Worm (Caenorhabditis elegans) whole organism, early embryonic: ENCODE measurements around the gene frm-7.

ENCODE experiments used
- B0310.2 ChIP-seq: sonication (generic microtip); optimal IDR thresholded peaks from 2 replicates; lab custom pipeline; 2016; ENCODE audit warnings: mild to moderate bottlenecking, missing genetic modification characterization, missing compliant biosample characterization
- F13C5.2 ChIP-seq: sonication (generic microtip); optimal IDR thresholded peaks from 2 replicates; lab custom pipeline; 2017; ENCODE audit warnings: mild to moderate bottlenecking, missing genetic modification characterization, inconsistent platforms, missing compliant biosample characterization
- aly-1 ChIP-seq: sonication (generic microtip); optimal IDR thresholded peaks from 2 replicates; lab custom pipeline; 2016; ENCODE audit warnings: missing genetic modification characterization, missing compliant biosample characterization
- ama-1 ChIP-seq: fragments of 150-350 bp; optimal IDR thresholded peaks from 2 replicates; lab custom pipeline; 2014
- ceh-13 ChIP-seq: fragments of 200-800 bp; sonication (Bioruptor generic); optimal IDR thresholded peaks from 2 replicates; lab custom pipeline; 2018; ENCODE audit warnings: mild to moderate bottlenecking, missing genetic modification characterization, missing compliant biosample characterization
- ceh-36 ChIP-seq: sonication (generic microtip); optimal IDR thresholded peaks from 2 replicates; lab custom pipeline; 2016; ENCODE audit warnings: missing genetic modification characterization, inconsistent platforms, missing compliant biosample characterization
- ets-7 ChIP-seq: sonication (generic microtip); optimal IDR thresholded peaks from 2 replicates; lab custom pipeline; 2016; ENCODE audit warnings: missing genotype, missing genetic modification characterization, missing compliant biosample characterization
- flt-1 ChIP-seq: fragments of 200-800 bp; sonication (Bioruptor generic); IDR thresholded peaks from 2 replicates; pipeline ENCODE4 v1.3.6; 2022; ENCODE audit warnings: missing genetic modification characterization, missing compliant biosample characterization
- hmbx-1 ChIP-seq: sonication (generic microtip); optimal IDR thresholded peaks from 2 replicates; lab custom pipeline; 2016; ENCODE audit warnings: mild to moderate bottlenecking, missing genetic modification characterization, missing compliant biosample characterization
- hmg-4 ChIP-seq: fragments of 200-800 bp; sonication (Bioruptor generic); optimal IDR thresholded peaks from 2 replicates; lab custom pipeline; 2018; ENCODE audit warnings: mild to moderate bottlenecking, missing genetic modification characterization, missing compliant biosample characterization
- hnd-1 ChIP-seq: sonication (generic microtip); optimal IDR thresholded peaks from 2 replicates; lab custom pipeline; 2016; ENCODE audit warnings: missing genetic modification characterization, missing compliant biosample characterization
- pes-1 ChIP-seq: fragments of 200-800 bp; sonication (Bioruptor generic); IDR thresholded peaks from 2 replicates; pipeline ENCODE4 v1.3.6; 2022; ENCODE audit warnings: missing genetic modification reagents, missing genetic modification characterization, missing compliant biosample characterization
- scrt-1 ChIP-seq: fragments of 200-800 bp; sonication (Bioruptor generic); IDR thresholded peaks from 2 replicates; pipeline ENCODE4 v1.3.6; 2022; ENCODE audit warnings: missing genetic modification characterization, missing compliant biosample characterization
- sea-1 ChIP-seq: fragments of 200-800 bp; sonication (Bioruptor generic); conservative IDR thresholded peaks from 2 replicates; pipeline ENCODE4 v1.3.6; 2022; ENCODE audit warnings: missing genetic modification characterization, missing compliant biosample characterization
- tbx-11 ChIP-seq: fragments of 200-800 bp; sonication (Bioruptor generic); IDR thresholded peaks from 2 replicates; pipeline ENCODE4 v1.3.6; 2022; ENCODE audit warnings: missing genetic modification characterization, missing compliant biosample characterization
- tbx-37 ChIP-seq: fragments of 200-800 bp; sonication (Bioruptor generic); conservative IDR thresholded peaks from 2 replicates; pipeline ENCODE4 v1.3.6; 2022; ENCODE audit warnings: missing genetic modification reagents, missing genetic modification characterization, missing compliant biosample characterization
- tra-4 ChIP-seq: sonication (generic microtip); optimal IDR thresholded peaks from 2 replicates; lab custom pipeline; 2017; ENCODE audit warnings: missing genetic modification characterization, missing compliant biosample characterization

Gene frm-7

ce11 chrV:12276946-12277345 is 25.3 kb upstream of the frm-7 start, which contains the start of gene bnc-1:
bnc-1 (minus strand) TSS chrV:12277046.
- TF ChIP-seq B0310.2 (no peak), tbx-37 (no peak)

- TF ChIP-seq hmbx-1 (tag; lab: Kevin White, UChicago) (no peak), ceh-13 (GFP tag; lab: Kevin White, UChicago) (no peak), ceh-36 (peak; percentile 3)
These were observed 20.8 kb upstream of the frm-7 start for ce11 chrV:12281508-12281907.

ce11 chrV:12283187-12283586 is 19.1 kb upstream of the frm-7 start, which contains the start of gene F55C5.10:
F55C5.10 (plus strand) TSS chrV:12283487.
- no peak for TF ChIP-seq aly-1 (tag; lab: Kevin White, UChicago)
- TF ChIP-seq tbx-37, result no peak
- no peak for TF ChIP-seq F13C5.2 (tag; lab: Kevin White, UChicago)
- no peak for TF ChIP-seq ceh-13 (GFP tag; lab: Kevin White, UChicago)
- TF ChIP-seq tra-4 (tag; lab: Kevin White, UChicago), result no peak
- no peak for TF ChIP-seq hmg-4 (GFP tag; lab: Kevin White, UChicago)
- TF ChIP-seq hnd-1 (tag; lab: Kevin White, UChicago), result no peak
- no peak for TF ChIP-seq ets-7
- no peak for TF ChIP-seq tbx-11 (GFP tag; lab: Robert Waterston, UW)
- TF ChIP-seq sea-1, result no peak
- no peak for TF ChIP-seq hmbx-1 (tag; lab: Kevin White, UChicago)
- TF ChIP-seq flt-1 (GFP tag; lab: Robert Waterston, UW), result no peak
- TF ChIP-seq B0310.2, result no peak
- no peak for TF ChIP-seq ama-1 (lab: Kevin White, UChicago)
- no peak for TF ChIP-seq pes-1 (GFP tag; lab: Robert Waterston, UW)
- TF ChIP-seq scrt-1 (GFP tag; lab: Robert Waterston, UW), result no peak
- TF ChIP-seq ceh-36, result no peak

ce11 chrV:12287667-12288066 is 14.6 kb upstream of the frm-7 start:
- TF ChIP-seq hmg-4 (GFP tag; lab: Kevin White, UChicago) (no peak), ceh-13 (GFP tag; lab: Kevin White, UChicago) (no peak), tbx-11 (GFP tag; lab: Robert Waterston, UW) (no peak), scrt-1 (GFP tag; lab: Robert Waterston, UW) (no peak), flt-1 (GFP tag; lab: Robert Waterston, UW) (no peak), tra-4 (tag; lab: Kevin White, UChicago) (no peak), ama-1 (lab: Kevin White, UChicago) (no peak), aly-1 (tag; lab: Kevin White, UChicago) (no peak), ceh-36 (no peak), hmbx-1 (tag; lab: Kevin White, UChicago) (no peak), pes-1 (GFP tag; lab: Robert Waterston, UW) (no peak), sea-1 (no peak)

- TF ChIP-seq hmbx-1 (tag; lab: Kevin White, UChicago), result no peak
- no peak for TF ChIP-seq flt-1 (GFP tag; lab: Robert Waterston, UW)
- no peak for TF ChIP-seq pes-1 (GFP tag; lab: Robert Waterston, UW)
- no peak for TF ChIP-seq tbx-11 (GFP tag; lab: Robert Waterston, UW)
- TF ChIP-seq sea-1, result no peak
- no peak for TF ChIP-seq hmg-4 (GFP tag; lab: Kevin White, UChicago)
- no peak for TF ChIP-seq tbx-37
- TF ChIP-seq F13C5.2 (tag; lab: Kevin White, UChicago), result no peak
- TF ChIP-seq hnd-1 (tag; lab: Kevin White, UChicago), result no peak
These were observed 13.7 kb upstream of the frm-7 start, which contains the start of gene rskd-1 for ce11 chrV:12288577-12288976. rskd-1 (minus strand) TSS chrV:12288615.

ce11 chrV:12291587-12291986 is 10.7 kb upstream of the frm-7 start, which contains the start of the genes srpa-68 and srh-16:
srpa-68 (minus strand) TSS chrV:12291658.
srh-16 (plus strand) TSS chrV:12291861.
- TF ChIP-seq hnd-1 (tag; lab: Kevin White, UChicago) (peak; percentile 39), ets-7 (no peak), hmg-4 (GFP tag; lab: Kevin White, UChicago) (peak; percentile 70), tbx-11 (GFP tag; lab: Robert Waterston, UW) (peak; percentile 42; the same call in 1 of the 2 replicates), flt-1 (GFP tag; lab: Robert Waterston, UW) (peak; percentile 74), ceh-13 (GFP tag; lab: Kevin White, UChicago) (no peak), B0310.2 (peak; percentile 28), ama-1 (lab: Kevin White, UChicago) (no peak), tra-4 (tag; lab: Kevin White, UChicago) (no peak), tbx-37 (0 out of 2 replicates have a peak, but pooled peaks have one; percentile 17), F13C5.2 (tag; lab: Kevin White, UChicago) (peak; percentile 89), scrt-1 (GFP tag; lab: Robert Waterston, UW) (0 out of 2 replicates have a peak, but pooled peaks have one; percentile 56), ceh-36 (peak; percentile 29), pes-1 (GFP tag; lab: Robert Waterston, UW) (peak; percentile 80), sea-1 (no peak), aly-1 (tag; lab: Kevin White, UChicago) (no peak), hmbx-1 (tag; lab: Kevin White, UChicago) (no peak)

ce11 chrV:12294091-12294490 is 8.2 kb upstream of the frm-7 start:
- no peak for TF ChIP-seq ama-1 (lab: Kevin White, UChicago)
- TF ChIP-seq ceh-36, result no peak
- no peak for TF ChIP-seq hmg-4 (GFP tag; lab: Kevin White, UChicago)
- no peak for TF ChIP-seq hmbx-1 (tag; lab: Kevin White, UChicago)
- no peak for TF ChIP-seq tbx-11 (GFP tag; lab: Robert Waterston, UW)
- no peak for TF ChIP-seq F13C5.2 (tag; lab: Kevin White, UChicago)
- TF ChIP-seq tra-4 (tag; lab: Kevin White, UChicago), result no peak
- no peak for TF ChIP-seq aly-1 (tag; lab: Kevin White, UChicago)
- TF ChIP-seq tbx-37, result no peak
- no peak for TF ChIP-seq sea-1
- no peak for TF ChIP-seq ceh-13 (GFP tag; lab: Kevin White, UChicago)
- no peak for TF ChIP-seq scrt-1 (GFP tag; lab: Robert Waterston, UW)
- TF ChIP-seq ets-7, result no peak
- no peak for TF ChIP-seq B0310.2
- no peak for TF ChIP-seq pes-1 (GFP tag; lab: Robert Waterston, UW)
- TF ChIP-seq hnd-1 (tag; lab: Kevin White, UChicago), result no peak
- TF ChIP-seq flt-1 (GFP tag; lab: Robert Waterston, UW), result no peak
